Fruit fly (Drosophila melanogaster) whole organism, prepupa: Measurements from ENCODE around the gene CG9205.

ENCODE experiments used
- CG16779 ChIP-seq: fragments of 200-800 bp; sonication (Bioruptor generic); optimal IDR thresholded peaks from 3 replicates; lab custom pipeline; 2017; ENCODE audit warnings: missing biosample characterization, mild to moderate bottlenecking, missing genetic modification characterization
- CG3032 ChIP-seq: fragments of 200-800 bp; optimal IDR thresholded peaks from 2 replicates; lab custom pipeline; 2019; ENCODE audit warnings: missing biosample characterization, mild to moderate bottlenecking, missing genetic modification characterization, moderate library complexity
- CG7368 ChIP-seq: fragments of 200-800 bp; sonication (Bioruptor generic); optimal IDR thresholded peaks from 3 replicates; lab custom pipeline; 2016; ENCODE audit warnings: missing biosample characterization, missing genetic modification characterization
- Eip93F ChIP-seq: fragments of 200-800 bp; sonication (Bioruptor generic); optimal IDR thresholded peaks from 2 replicates; lab custom pipeline; 2016; ENCODE audit warnings: missing biosample characterization, mild to moderate bottlenecking, missing genetic modification characterization
- Ets96B ChIP-seq: fragments of 200-800 bp; optimal IDR thresholded peaks from 2 replicates; lab custom pipeline; 2019; ENCODE audit warnings: missing biosample characterization, mild to moderate bottlenecking, missing genetic modification characterization, moderate library complexity
- Lpt ChIP-seq: fragments of 200-800 bp; sonication (Bioruptor generic); optimal IDR thresholded peaks from 3 replicates; lab custom pipeline; 2016; ENCODE audit warnings: missing biosample characterization, missing genetic modification characterization
- esn ChIP-seq: fragments of 200-800 bp; sonication (Bioruptor generic); optimal IDR thresholded peaks from 2 replicates; lab custom pipeline; 2016; ENCODE audit warnings: missing biosample characterization, mild to moderate bottlenecking, missing genetic modification characterization, moderate library complexity

dm6 chr3L:1055932-1056331 is 21.4 kb downstream of the CG9205 start:
- TF ChIP-seq Lpt (GFP tag; lab: Kevin White, UChicago) = no peak
- TF ChIP-seq CG16779 (tag; lab: Kevin White, UChicago) = no peak
- no peak for TF ChIP-seq CG7368
- no peak for TF ChIP-seq Ets96B (tag; lab: Kevin White, UChicago)
- TF ChIP-seq Eip93F (GFP tag; lab: Kevin White, UChicago) = no peak
- TF ChIP-seq esn = no peak
- TF ChIP-seq CG3032 (tag; lab: Kevin White, UChicago) = no peak
